Fruit fly (Drosophila melanogaster) whole organism, embryonic: Measurements from ENCODE around the gene LpR1.

Experiments used
- Aef1 ChIP-seq: fragments of 200-800 bp; sonication (Bioruptor generic); IDR thresholded peaks from 3 replicates; pipeline ENCODE4 v1.3.6; 2022; ENCODE audit warnings: missing biosample characterization, missing genetic modification characterization
- CG6654 ChIP-seq: fragments of 200-800 bp; sonication (Bioruptor generic); optimal IDR thresholded peaks from 2 replicates; lab custom pipeline; 2017; ENCODE audit warnings: missing biosample characterization, mild to moderate bottlenecking, missing genetic modification characterization
- CG7745 ChIP-seq: fragments of 200-800 bp; sonication (Bioruptor generic); optimal IDR thresholded peaks from 2 replicates; lab custom pipeline; 2018; ENCODE audit warnings: missing biosample characterization, mild to moderate bottlenecking, missing genetic modification characterization, moderate library complexity
- CG9932 ChIP-seq: fragments of 200-800 bp; sonication (Bioruptor generic); IDR thresholded peaks from 2 replicates; pipeline ENCODE4 v1.3.6; 2022; ENCODE audit warnings: missing biosample characterization, missing genetic modification characterization
- Dad ChIP-seq: fragments of 200-800 bp; sonication (Bioruptor generic); optimal IDR thresholded peaks from 3 replicates; lab custom pipeline; 2016; ENCODE audit warnings: missing biosample characterization, missing genetic modification characterization
- HmgD ChIP-seq: fragments of 200-800 bp; sonication (Bioruptor generic); optimal IDR thresholded peaks from 3 replicates; lab custom pipeline; 2016; ENCODE audit warnings: missing biosample characterization, missing genetic modification characterization
- Jarid2 ChIP-seq: fragments of 200-800 bp; sonication (Bioruptor generic); optimal IDR thresholded peaks from 3 replicates; lab custom pipeline; 2017; ENCODE audit warnings: mild to moderate bottlenecking, missing biosample characterization, missing genetic modification reagents, missing genetic modification characterization
- gcm2 ChIP-seq: fragments of 200-800 bp; sonication (Bioruptor generic); optimal IDR thresholded peaks from 2 replicates; lab custom pipeline; 2016; ENCODE audit warnings: missing biosample characterization, missing genetic modification characterization
- oc ChIP-seq: fragments of 200-800 bp; sonication (Bioruptor generic); optimal IDR thresholded peaks from 2 replicates; lab custom pipeline; 2018; ENCODE audit warnings: missing biosample characterization, mild to moderate bottlenecking, missing genetic modification characterization, moderate library complexity
- odd ChIP-seq: fragments of 200-800 bp; sonication (Bioruptor generic); optimal IDR thresholded peaks from 2 replicates; lab custom pipeline; 2017; ENCODE audit warnings: missing biosample characterization, mild to moderate bottlenecking, missing genetic modification characterization
- trh ChIP-seq: fragments of 200-800 bp; sonication (Bioruptor generic); optimal IDR thresholded peaks from 2 replicates; lab custom pipeline; 2016; ENCODE audit warnings: missing biosample characterization, missing genetic modification characterization
- ttk ChIP-seq: fragments of 200-800 bp; sonication (Bioruptor generic); IDR thresholded peaks from 2 replicates; pipeline ENCODE4 v2.1.2; 2022; ENCODE audit warnings: missing biosample characterization, missing genetic modification characterization
- vnd ChIP-seq: fragments of 200-800 bp; sonication (Bioruptor generic); IDR thresholded peaks from 3 replicates; pipeline ENCODE4 v1.3.6; 2022; ENCODE audit warnings: missing biosample characterization, missing genetic modification characterization; ENCODE audit not compliant: partially characterized antibody
- zfh2 ChIP-seq: fragments of 200-800 bp; sonication (Bioruptor generic); optimal IDR thresholded peaks from 2 replicates; lab custom pipeline; 2016; ENCODE audit warnings: missing biosample characterization, missing genetic modification characterization

- TF ChIP-seq ttk (GFP tag; lab: Robert Waterston, UW) (no peak), zfh2 (GFP tag; lab: Kevin White, UChicago) (no peak), odd (GFP tag; lab: Kevin White, UChicago) (no peak), HmgD (GFP tag; lab: Kevin White, UChicago) (no peak), CG9932 (no peak), vnd (GFP tag; lab: Robert Waterston, UW) (no peak), CG6654 (GFP tag; lab: Kevin White, UChicago) (no peak), Dad (GFP tag; lab: Kevin White, UChicago) (no peak), CG7745 (tag; lab: Kevin White, UChicago) (no peak), Aef1 (no peak), gcm2 (GFP tag; lab: Kevin White, UChicago) (no peak), trh (GFP tag; lab: Kevin White, UChicago) (no peak), Jarid2 (GFP tag; lab: Kevin White, UChicago) (no peak), oc (tag; lab: Kevin White, UChicago) (no peak)
Measured at dm6 chr3R:25760190-25760589, 2.7 kb downstream of the LpR1 start.
